Worm (Caenorhabditis elegans) whole organism, young adult: Measurements from ENCODE around the gene C31H2.3.
A peak's percentile ranks its signal among the peaks of the same experiment; 100 is the strongest.

Experiments used
- B0261.1 ChIP-seq: sonication (generic microtip); optimal IDR thresholded peaks from 2 replicates; lab custom pipeline; 2016; ENCODE audit warnings: mild to moderate bottlenecking, missing genetic modification characterization, moderate library complexity, missing compliant biosample characterization
- C06A6.2 ChIP-seq: fragments of 200-800 bp; sonication (Bioruptor generic); conservative IDR thresholded peaks from 2 replicates; pipeline ENCODE4 v1.3.6; 2022; ENCODE audit warnings: missing genetic modification characterization, missing compliant biosample characterization
- D2030.7 ChIP-seq: fragments of 200-800 bp; sonication (Bioruptor generic); IDR thresholded peaks from 2 replicates; pipeline ENCODE4 v1.3.6; 2022; ENCODE audit warnings: missing genetic modification reagents, missing genetic modification characterization, missing compliant biosample characterization
- F22D6.2 ChIP-seq: sonication (generic microtip); optimal IDR thresholded peaks from 2 replicates; lab custom pipeline; 2016; ENCODE audit warnings: mild to moderate bottlenecking, missing genetic modification characterization, missing compliant biosample characterization
- F57C9.4 ChIP-seq: sonication (generic microtip); optimal IDR thresholded peaks from 2 replicates; lab custom pipeline; 2017; ENCODE audit warnings: mild to moderate bottlenecking, missing genetic modification characterization, missing compliant biosample characterization
- T26A5.8 ChIP-seq: sonication (generic microtip); optimal IDR thresholded peaks from 2 replicates; lab custom pipeline; 2016; ENCODE audit warnings: missing genetic modification characterization, missing compliant biosample characterization
- Y53F4B.3 ChIP-seq: fragments of 200-800 bp; sonication (Bioruptor generic); IDR thresholded peaks from 2 replicates; pipeline ENCODE4 v1.3.6; 2022; ENCODE audit warnings: missing genetic modification reagents, missing genetic modification characterization, missing compliant biosample characterization
- ama-1 ChIP-seq, 3 experiments: fragments of 150-350 bp in 1 of 3; sonication (generic microtip) in 2 of 3; optimal IDR thresholded peaks; 2 replicates each; lab custom pipeline; 2014 to 2018; ENCODE audit warnings: missing biosample characterization in 2 of 3, missing genetic modification characterization in 2 of 3, missing genetic modification reagents in 2 of 3
- aptf-3 ChIP-seq: fragments of 200-800 bp; sonication (Bioruptor generic); IDR thresholded peaks from 2 replicates; pipeline ENCODE4 v1.3.6; 2022; ENCODE audit warnings: missing genetic modification characterization, missing compliant biosample characterization
- attf-3 ChIP-seq: fragments of 200-800 bp; sonication (Bioruptor generic); conservative IDR thresholded peaks from 2 replicates; pipeline ENCODE4 v1.3.6; 2022; ENCODE audit warnings: missing genetic modification reagents, missing genetic modification characterization, missing compliant biosample characterization
- attf-5 ChIP-seq: fragments of 200-800 bp; sonication (Bioruptor generic); optimal IDR thresholded peaks from 2 replicates; lab custom pipeline; 2018; ENCODE audit warnings: mild to moderate bottlenecking, missing genetic modification characterization, missing compliant biosample characterization
- attf-6 ChIP-seq: fragments of 200-800 bp; sonication (Bioruptor generic); IDR thresholded peaks from 2 replicates; pipeline ENCODE4 v1.3.6; 2022; ENCODE audit warnings: missing genetic modification reagents, missing genetic modification characterization, missing compliant biosample characterization
- cebp-1 ChIP-seq, 2 experiments: fragments of 200-800 bp in 1 of 2; sonication (Bioruptor generic) in 1 of 2; sonication (generic microtip) in 1 of 2; IDR thresholded peaks in 1 of 2; optimal IDR thresholded peaks in 1 of 2; 2 replicates each; pipeline versions ENCODE4 v1.3.6 to Lab custom; 2017 to 2022; ENCODE audit warnings: missing compliant biosample characterization in 2 of 2, missing genetic modification characterization in 2 of 2, mild to moderate bottlenecking in 1 of 2, missing genetic modification reagents in 1 of 2, moderate library complexity in 1 of 2
- cebp-2 ChIP-seq: fragments of 200-800 bp; sonication (Bioruptor generic); IDR thresholded peaks from 2 replicates; pipeline ENCODE4 v1.3.6; 2022; ENCODE audit warnings: missing genetic modification characterization, missing compliant biosample characterization
- ceh-58 ChIP-seq: fragments of 200-800 bp; sonication (Bioruptor generic); IDR thresholded peaks from 2 replicates; pipeline ENCODE4 v1.3.6; 2022; ENCODE audit warnings: missing genetic modification characterization, missing compliant biosample characterization
- ceh-79 ChIP-seq: sonication (generic microtip); optimal IDR thresholded peaks from 2 replicates; lab custom pipeline; 2017; ENCODE audit warnings: mild to moderate bottlenecking, missing genetic modification characterization, missing compliant biosample characterization
- ceh-91 ChIP-seq: fragments of 200-800 bp; sonication (Bioruptor generic); IDR thresholded peaks from 2 replicates; pipeline ENCODE4 v1.3.6; 2022; ENCODE audit warnings: missing genetic modification reagents, missing genetic modification characterization, missing compliant biosample characterization
- chd-7 ChIP-seq: sonication (generic microtip); optimal IDR thresholded peaks from 2 replicates; lab custom pipeline; 2016; ENCODE audit warnings: mild to moderate bottlenecking, missing genetic modification characterization, moderate library complexity, missing compliant biosample characterization
- dox-1 ChIP-seq: fragments of 200-800 bp; sonication (Bioruptor generic); IDR thresholded peaks from 2 replicates; pipeline ENCODE4 v1.3.6; 2022; ENCODE audit warnings: missing genetic modification reagents, missing genetic modification characterization, missing compliant biosample characterization
- egl-44 ChIP-seq: fragments of 200-800 bp; sonication (Bioruptor generic); IDR thresholded peaks from 2 replicates; pipeline ENCODE4 v1.3.6; 2022; ENCODE audit warnings: missing genetic modification reagents, missing genetic modification characterization, missing compliant biosample characterization
- egrh-3 ChIP-seq: fragments of 200-800 bp; sonication (Bioruptor generic); IDR thresholded peaks from 2 replicates; pipeline ENCODE4 v1.3.6; 2022; ENCODE audit warnings: missing genetic modification reagents, missing genetic modification characterization, missing compliant biosample characterization
- him-1 ChIP-seq: sonication (generic microtip); optimal IDR thresholded peaks from 2 replicates; lab custom pipeline; 2016; ENCODE audit warnings: missing genotype, missing genetic modification reagents, missing genetic modification characterization, missing compliant biosample characterization
- hlh-26 ChIP-seq: fragments of 200-800 bp; sonication (Bioruptor generic); conservative IDR thresholded peaks from 2 replicates; pipeline ENCODE4 v1.3.6; 2022; ENCODE audit warnings: missing genetic modification reagents, missing genetic modification characterization, missing compliant biosample characterization
- hmg-1.2 ChIP-seq: fragments of 200-800 bp; sonication (Bioruptor generic); IDR thresholded peaks from 2 replicates; pipeline ENCODE4 v1.3.6; 2022; ENCODE audit warnings: missing genetic modification reagents, missing genetic modification characterization, missing compliant biosample characterization
- lin-40 ChIP-seq: sonication (generic microtip); optimal IDR thresholded peaks from 2 replicates; lab custom pipeline; 2016; ENCODE audit warnings: missing genetic modification characterization, mild to moderate bottlenecking, missing compliant biosample characterization, missing genotype, missing genetic modification reagents
- lsy-27 ChIP-seq: sonication (generic microtip); optimal IDR thresholded peaks from 2 replicates; lab custom pipeline; 2017; ENCODE audit warnings: missing genetic modification characterization, mild to moderate bottlenecking, missing compliant biosample characterization, antibody characterized with exemption, missing genotype, borderline replicate concordance; ENCODE audit not compliant: insufficient read depth
- madf-10 ChIP-seq: sonication (generic microtip); optimal IDR thresholded peaks from 2 replicates; lab custom pipeline; 2016; ENCODE audit warnings: mild to moderate bottlenecking, missing genetic modification characterization, missing compliant biosample characterization
- madf-3 ChIP-seq: fragments of 200-800 bp; sonication (Bioruptor generic); IDR thresholded peaks from 2 replicates; pipeline ENCODE4 v1.3.6; 2022; ENCODE audit warnings: missing genetic modification reagents, missing genetic modification characterization, missing compliant biosample characterization
- madf-8 ChIP-seq: fragments of 200-800 bp; sonication (Bioruptor generic); conservative IDR thresholded peaks from 2 replicates; pipeline ENCODE4 v1.3.6; 2022; ENCODE audit warnings: missing genetic modification reagents, missing genetic modification characterization, missing compliant biosample characterization
- mcd-1 ChIP-seq: fragments of 200-800 bp; sonication (Bioruptor generic); IDR thresholded peaks from 2 replicates; pipeline ENCODE4 v1.3.6; 2022; ENCODE audit warnings: missing genetic modification reagents, missing genetic modification characterization, missing compliant biosample characterization
- nfya-1 ChIP-seq: sonication (generic microtip); optimal IDR thresholded peaks from 2 replicates; lab custom pipeline; 2017; ENCODE audit warnings: antibody characterized with exemption, missing compliant biosample characterization, missing genetic modification characterization, borderline replicate concordance; ENCODE audit not compliant: insufficient read depth
- nhr-80 ChIP-seq: sonication (generic microtip); optimal IDR thresholded peaks from 2 replicates; lab custom pipeline; 2016; ENCODE audit warnings: missing genetic modification characterization, missing compliant biosample characterization
- rcor-1 ChIP-seq: fragments of 200-800 bp; sonication (Bioruptor generic); IDR thresholded peaks from 2 replicates; pipeline ENCODE4 v1.3.6; 2022; ENCODE audit warnings: missing genetic modification reagents, missing genetic modification characterization, missing compliant biosample characterization
- rpc-1 ChIP-seq, 2 experiments: fragments of 150-350 bp in 1 of 2; sonication (generic microtip) in 1 of 2; optimal IDR thresholded peaks; 2 replicates each; lab custom pipeline; 2014 to 2018; ENCODE audit warnings: missing biosample characterization in 1 of 2, missing genetic modification characterization in 1 of 2, missing genetic modification reagents in 1 of 2, missing genotype in 1 of 2
- sdz-38 ChIP-seq: sonication (generic microtip); optimal IDR thresholded peaks from 2 replicates; lab custom pipeline; 2016; ENCODE audit warnings: missing genotype, missing genetic modification characterization, missing compliant biosample characterization
- snpc-3.4 ChIP-seq: sonication (generic microtip); optimal IDR thresholded peaks from 2 replicates; lab custom pipeline; 2017; ENCODE audit warnings: missing genetic modification characterization, mild to moderate bottlenecking, missing compliant biosample characterization, antibody characterized with exemption, moderate library complexity, missing genotype, missing genetic modification reagents
- somi-1 ChIP-seq: fragments of 200-800 bp; sonication (Bioruptor generic); optimal IDR thresholded peaks from 2 replicates; lab custom pipeline; 2018; ENCODE audit warnings: mild to moderate bottlenecking, missing genetic modification characterization, missing compliant biosample characterization
- sptf-2 ChIP-seq: fragments of 200-800 bp; sonication (Bioruptor generic); optimal IDR thresholded peaks from 2 replicates; lab custom pipeline; 2018; ENCODE audit warnings: mild to moderate bottlenecking, missing genetic modification characterization, missing compliant biosample characterization
- unc-130 ChIP-seq: sonication (generic microtip); optimal IDR thresholded peaks from 2 replicates; lab custom pipeline; 2016; ENCODE audit warnings: missing genetic modification reagents, missing genetic modification characterization, missing compliant biosample characterization
- zim-3 ChIP-seq: sonication (generic microtip); optimal IDR thresholded peaks from 2 replicates; lab custom pipeline; 2017; ENCODE audit warnings: mild to moderate bottlenecking, missing genetic modification characterization, moderate library complexity, missing compliant biosample characterization
- ztf-18 ChIP-seq: sonication (generic microtip); optimal IDR thresholded peaks from 2 replicates; lab custom pipeline; 2016; ENCODE audit warnings: missing genotype, mild to moderate bottlenecking, missing genetic modification characterization, missing compliant biosample characterization
- ztf-26 ChIP-seq: sonication (generic microtip); optimal IDR thresholded peaks from 2 replicates; lab custom pipeline; 2017; ENCODE audit warnings: missing genetic modification characterization, missing compliant biosample characterization
- ztf-3 ChIP-seq: fragments of 200-800 bp; sonication (Bioruptor generic); optimal IDR thresholded peaks from 2 replicates; lab custom pipeline; 2018; ENCODE audit warnings: mild to moderate bottlenecking, missing genetic modification characterization, missing compliant biosample characterization

The C31H2.3 gene

ce11 chrX:5121789-5122188 is 32.4 kb downstream of the C31H2.3 start:
- TF ChIP-seq ztf-3 (GFP tag; lab: Kevin White, UChicago) (no peak), ztf-18 (tag; lab: Kevin White, UChicago) (no peak), C06A6.2 (GFP tag; lab: Robert Waterston, UW) (no peak), cebp-1 (GFP tag; IDR thresholded peaks at IDR 0.05; lab: Robert Waterston, UW) (no peak), cebp-1 (tag; optimal IDR thresholded peaks at IDR 0.05; lab: Kevin White, UChicago) (peak; percentile 6), madf-10 (tag; lab: Kevin White, UChicago) (no peak), hmg-1.2 (0 out of 2 replicates have a peak, but pooled peaks have one; percentile 3), madf-8 (no peak), zim-3 (no peak), cebp-2 (GFP tag; lab: Robert Waterston, UW) (no peak), somi-1 (GFP tag; lab: Kevin White, UChicago) (no peak), egrh-3 (GFP tag; lab: Robert Waterston, UW) (no peak), ceh-91 (GFP tag; lab: Robert Waterston, UW) (no peak), Y53F4B.3 (GFP tag; lab: Robert Waterston, UW) (no peak), dox-1 (GFP tag; lab: Robert Waterston, UW) (no peak), aptf-3 (GFP tag; lab: Robert Waterston, UW) (no peak), D2030.7 (GFP tag; lab: Robert Waterston, UW) (no peak), F57C9.4 (tag; lab: Kevin White, UChicago) (no peak)

- no peak for TF ChIP-seq madf-3
- no peak for TF ChIP-seq cebp-1 (GFP tag; IDR thresholded peaks at IDR 0.05; lab: Robert Waterston, UW)
- peak; percentile 52 for TF ChIP-seq cebp-1 (tag; optimal IDR thresholded peaks at IDR 0.05; lab: Kevin White, UChicago)
Measured at ce11 chrX:5120807-5121206, 33.4 kb downstream of the C31H2.3 start.

- TF ChIP-seq hlh-26 (no peak), ama-1 (optimal IDR thresholded peaks at IDR 0.05; lab: Kevin White, UChicago) (peak; percentile 33), ama-1 (GFP tag; optimal IDR thresholded peaks at IDR 0.05; lab: Kevin White, UChicago) (no peak)
Measured at ce11 chrX:5120196-5120595, 34.0 kb downstream of the C31H2.3 start.

- TF ChIP-seq snpc-3.4 (tag; lab: Kevin White, UChicago) (no peak), mcd-1 (GFP tag; lab: Robert Waterston, UW) (no peak), nfya-1 (tag; lab: Kevin White, UChicago) (no peak), lin-40 (tag; lab: Kevin White, UChicago) (no peak), madf-10 (tag; lab: Kevin White, UChicago) (no peak), sdz-38 (tag; lab: Kevin White, UChicago) (no peak), B0261.1 (no peak), him-1 (no peak), rcor-1 (no peak), sptf-2 (GFP tag; lab: Kevin White, UChicago) (no peak)
- TF ChIP-seq, all 124 proteins: peak for 0
Measured at ce11 chrX:5119686-5120085, 34.5 kb downstream of the C31H2.3 start.

- TF ChIP-seq attf-6 (GFP tag; lab: Robert Waterston, UW) (no peak), F22D6.2 (tag; lab: Kevin White, UChicago) (no peak), ceh-58 (no peak), attf-3 (no peak), ceh-79 (tag; lab: Kevin White, UChicago) (no peak), chd-7 (tag; lab: Kevin White, UChicago) (peak; percentile 24), lsy-27 (tag; lab: Kevin White, UChicago) (no peak), dox-1 (GFP tag; lab: Robert Waterston, UW) (peak; percentile 39; the same call in 1 of the 2 replicates), nhr-80 (tag; lab: Kevin White, UChicago) (peak; percentile 49), ztf-26 (tag; lab: Kevin White, UChicago) (peak; percentile 72), attf-5 (peak; percentile 33), egl-44 (GFP tag; lab: Robert Waterston, UW) (no peak), T26A5.8 (tag; lab: Kevin White, UChicago) (no peak), rpc-1 (optimal IDR thresholded peaks at IDR 0.05; lab: Kevin White, UChicago) (no peak), rpc-1 (tag; optimal IDR thresholded peaks at IDR 0.05; lab: Kevin White, UChicago) (no peak), unc-130 (GFP tag; lab: Kevin White, UChicago) (no peak)
Measured at ce11 chrX:5119246-5119645, 34.9 kb downstream of the C31H2.3 start.
